Worm (Caenorhabditis elegans) whole organism, L2 larva: ENCODE data around the gene F49C5.11.

Experiments
- C34F6.9 ChIP-seq: fragments of 150-350 bp; optimal IDR thresholded peaks from 2 replicates; lab custom pipeline; 2014; ENCODE audit warnings: missing biosample characterization, missing genetic modification characterization
- Y55F3AM.14 ChIP-seq: fragments of 200-800 bp; sonication (Bioruptor generic); optimal IDR thresholded peaks from 2 replicates; lab custom pipeline; 2018; ENCODE audit warnings: mild to moderate bottlenecking, missing genetic modification characterization, missing compliant biosample characterization
- ZK546.5 ChIP-seq: sonication (generic microtip); optimal IDR thresholded peaks from 2 replicates; lab custom pipeline; 2017; ENCODE audit warnings: missing biosample characterization, missing genetic modification characterization
- alr-1 ChIP-seq: fragments of 150-350 bp; optimal IDR thresholded peaks from 2 replicates; lab custom pipeline; 2014; ENCODE audit warnings: missing biosample characterization, missing genetic modification characterization
- blmp-1 ChIP-seq: sonication (generic microtip); optimal IDR thresholded peaks from 2 replicates; lab custom pipeline; 2017; ENCODE audit warnings: missing genetic modification characterization, mild to moderate bottlenecking, missing compliant biosample characterization, antibody characterized with exemption, moderate library complexity; ENCODE audit not compliant: insufficient read depth
- ceh-16 ChIP-seq: fragments of 150-350 bp; optimal IDR thresholded peaks from 2 replicates; lab custom pipeline; 2014; ENCODE audit warnings: missing biosample characterization, missing genetic modification characterization
- crh-2 ChIP-seq: sonication (generic microtip); optimal IDR thresholded peaks from 2 replicates; lab custom pipeline; 2017; ENCODE audit warnings: missing biosample characterization, missing genetic modification characterization
- dmd-4 ChIP-seq: sonication (generic microtip); optimal IDR thresholded peaks from 2 replicates; lab custom pipeline; 2017; ENCODE audit warnings: missing biosample characterization, missing genetic modification characterization
- egl-27 ChIP-seq: sonication (generic microtip); optimal IDR thresholded peaks from 3 replicates; lab custom pipeline; 2017; ENCODE audit warnings: missing biosample characterization, missing genetic modification reagents, missing genetic modification characterization
- elt-1 ChIP-seq: fragments of 150-350 bp; optimal IDR thresholded peaks from 2 replicates; lab custom pipeline; 2014; ENCODE audit warnings: missing biosample characterization, missing genetic modification characterization
- elt-3 ChIP-seq: sonication (generic microtip); optimal IDR thresholded peaks from 2 replicates; lab custom pipeline; 2017; ENCODE audit warnings: missing biosample characterization, missing genetic modification characterization
- lin-11 ChIP-seq: fragments of 150-350 bp; sonication (generic microtip); optimal IDR thresholded peaks from 2 replicates; lab custom pipeline; 2014; ENCODE audit warnings: missing biosample characterization, missing genetic modification characterization, inconsistent platforms, mixed read lengths
- lsy-2 ChIP-seq, 2 experiments: fragments of 150-350 bp in 1 of 2; sonication (generic microtip) in 1 of 2; optimal IDR thresholded peaks; 2 replicates each; lab custom pipeline; 2014 to 2017; ENCODE audit warnings: missing biosample characterization in 2 of 2, missing genetic modification characterization in 2 of 2
- mbf-1 ChIP-seq: sonication (generic microtip); optimal IDR thresholded peaks from 2 replicates; lab custom pipeline; 2017; ENCODE audit warnings: missing biosample characterization, missing genetic modification characterization
- nhr-10 ChIP-seq: sonication (generic microtip); optimal IDR thresholded peaks from 2 replicates; lab custom pipeline; 2017; ENCODE audit warnings: missing biosample characterization, missing genetic modification characterization
- nhr-12 ChIP-seq: fragments of 150-350 bp; optimal IDR thresholded peaks from 2 replicates; lab custom pipeline; 2014; ENCODE audit warnings: missing biosample characterization, missing genetic modification characterization
- nhr-129 ChIP-seq: fragments of 150-350 bp; optimal IDR thresholded peaks from 2 replicates; lab custom pipeline; 2014; ENCODE audit warnings: missing biosample characterization, missing genetic modification characterization
- nhr-237 ChIP-seq: fragments of 150-350 bp; optimal IDR thresholded peaks from 2 replicates; lab custom pipeline; 2014; ENCODE audit warnings: missing biosample characterization, missing genetic modification characterization
- nhr-25 ChIP-seq: fragments of 150-350 bp; sonication (generic microtip); optimal IDR thresholded peaks from 3 replicates; lab custom pipeline; 2014; ENCODE audit warnings: missing biosample characterization, missing genetic modification characterization
- nhr-6 ChIP-seq: fragments of 150-350 bp; optimal IDR thresholded peaks from 2 replicates; lab custom pipeline; 2014; ENCODE audit warnings: missing biosample characterization, missing genetic modification characterization
- nhr-77 ChIP-seq: fragments of 150-350 bp; optimal IDR thresholded peaks from 2 replicates; lab custom pipeline; 2014; ENCODE audit warnings: missing biosample characterization, missing genetic modification characterization
- sem-4 ChIP-seq: fragments of 150-350 bp; optimal IDR thresholded peaks from 2 replicates; lab custom pipeline; 2014; ENCODE audit warnings: missing biosample characterization, missing genetic modification reagents, missing genetic modification characterization
- sma-3 ChIP-seq: sonication (generic microtip); optimal IDR thresholded peaks from 2 replicates; lab custom pipeline; 2016; ENCODE audit warnings: missing genetic modification reagents, missing genetic modification characterization, missing compliant biosample characterization
- sma-9 ChIP-seq, 2 experiments: fragments of 150-350 bp in 1 of 2; sonication (generic microtip) in 1 of 2; optimal IDR thresholded peaks; 2 replicates each; lab custom pipeline; 2014 to 2016; ENCODE audit warnings: missing genetic modification characterization in 2 of 2, mild to moderate bottlenecking in 1 of 2, missing biosample characterization in 1 of 2, missing compliant biosample characterization in 1 of 2, missing genetic modification reagents in 1 of 2, moderate library complexity in 1 of 2
- unc-39 ChIP-seq: fragments of 150-350 bp; optimal IDR thresholded peaks from 2 replicates; lab custom pipeline; 2014; ENCODE audit warnings: missing biosample characterization, missing genetic modification characterization
- unc-55 ChIP-seq: fragments of 150-350 bp; sonication (generic microtip); optimal IDR thresholded peaks from 3 replicates; lab custom pipeline; 2014; ENCODE audit warnings: missing biosample characterization, missing genetic modification reagents, missing genetic modification characterization
- unc-62 ChIP-seq: fragments of 150-350 bp; optimal IDR thresholded peaks from 2 replicates; lab custom pipeline; 2014; ENCODE audit warnings: missing biosample characterization, missing genetic modification reagents, missing genetic modification characterization
- zag-1 ChIP-seq: fragments of 150-350 bp; optimal IDR thresholded peaks from 2 replicates; lab custom pipeline; 2014; ENCODE audit warnings: missing biosample characterization, missing genetic modification characterization
- ztf-11 ChIP-seq: sonication (generic microtip); optimal IDR thresholded peaks from 2 replicates; lab custom pipeline; 2017; ENCODE audit warnings: missing biosample characterization, missing genetic modification characterization
- ztf-4 ChIP-seq: fragments of 150-350 bp; optimal IDR thresholded peaks from 2 replicates; lab custom pipeline; 2014; ENCODE audit warnings: missing biosample characterization, missing genetic modification characterization

Gene F49C5.11

DNA sequence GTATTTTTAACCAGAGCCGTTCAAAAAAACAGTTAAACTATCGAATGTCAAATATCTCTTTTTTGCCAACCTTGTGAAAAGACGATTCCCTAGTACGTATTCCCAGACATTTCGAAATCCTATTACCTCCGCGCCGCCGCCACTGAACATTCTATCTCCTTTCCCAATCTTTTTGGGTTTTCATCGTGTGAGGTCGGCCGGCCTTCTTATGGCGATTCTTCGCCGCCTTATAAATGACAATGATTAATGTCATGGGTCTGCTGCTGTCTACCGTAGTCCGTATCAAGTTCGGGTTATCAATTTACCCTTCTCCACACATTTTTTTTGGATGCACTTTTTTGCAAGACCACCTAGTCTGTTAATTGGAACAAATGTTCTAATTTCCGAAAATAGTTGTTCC is 6.1 kb upstream of the F49C5.11 start:
- no peak for TF ChIP-seq elt-3
- no peak for TF ChIP-seq nhr-10 (tag; lab: Kevin White, UChicago)
- no peak for TF ChIP-seq sem-4
- TF ChIP-seq unc-62: no peak
- TF ChIP-seq nhr-77 (tag; lab: Kevin White, UChicago): no peak

- no peak for TF ChIP-seq ztf-4 (tag; lab: Kevin White, UChicago)
- no peak for TF ChIP-seq nhr-10 (tag; lab: Kevin White, UChicago)
- no peak for TF ChIP-seq ztf-11 (tag; lab: Kevin White, UChicago)
- no peak for TF ChIP-seq mbf-1 (tag; lab: Kevin White, UChicago)
- no peak for TF ChIP-seq dmd-4 (tag; lab: Kevin White, UChicago)
- no peak for TF ChIP-seq Y55F3AM.14 (GFP tag; lab: Kevin White, UChicago)
- TF ChIP-seq unc-55 (GFP tag; lab: Kevin White, UChicago): no peak
- TF ChIP-seq nhr-129 (tag; lab: Kevin White, UChicago): no peak
- no peak for TF ChIP-seq C34F6.9 (tag; lab: Kevin White, UChicago)
- TF ChIP-seq elt-3: no peak
- no peak for TF ChIP-seq elt-1 (tag; lab: Kevin White, UChicago)
- TF ChIP-seq sma-3 (GFP tag; lab: Kevin White, UChicago): no peak
- no peak for TF ChIP-seq lin-11 (tag; lab: Kevin White, UChicago)
- TF ChIP-seq ZK546.5: no peak
- no peak for TF ChIP-seq zag-1 (tag; lab: Kevin White, UChicago)
- TF ChIP-seq lsy-2 (tag; optimal IDR thresholded peaks at IDR 0.05; lab: Kevin White, UChicago): no peak
Measured at ce11 chrII:12550940-12551339, 4.7 kb upstream of the F49C5.11 start.

ce11 chrII:12560210-12560609 is 4.5 kb downstream of the F49C5.11 start, which contains the start of gene F49C5.12:
TSS of gene F49C5.12 (minus strand) at chrII:12560310.
- no peak for TF ChIP-seq ceh-16 (tag; lab: Kevin White, UChicago)
- TF ChIP-seq nhr-129 (tag; lab: Kevin White, UChicago): no peak
- TF ChIP-seq unc-39 (tag; lab: Kevin White, UChicago): no peak
- TF ChIP-seq nhr-237: no peak
- no peak for TF ChIP-seq sma-9 (GFP tag; optimal IDR thresholded peaks at IDR 0.05; lab: Kevin White, UChicago)
- no peak for TF ChIP-seq sma-9 (tag; optimal IDR thresholded peaks at IDR 0.05; lab: Kevin White, UChicago)
- no peak for TF ChIP-seq dmd-4 (tag; lab: Kevin White, UChicago)
- no peak for TF ChIP-seq blmp-1 (tag; lab: Kevin White, UChicago)
- no peak for TF ChIP-seq sma-3 (GFP tag; lab: Kevin White, UChicago)
- no peak for TF ChIP-seq nhr-25 (tag; lab: Kevin White, UChicago)
- no peak for TF ChIP-seq ztf-4 (tag; lab: Kevin White, UChicago)
- no peak for TF ChIP-seq elt-1 (tag; lab: Kevin White, UChicago)
- TF ChIP-seq unc-62: no peak
- TF ChIP-seq nhr-12 (tag; lab: Kevin White, UChicago): no peak

ce11 chrII:12565851-12566250 is 10.2 kb downstream of the F49C5.11 start, which contains the start of gene F49C5.7:
TSS of gene F49C5.7 (plus strand) at chrII:12566151.
- no peak for TF ChIP-seq unc-55 (GFP tag; lab: Kevin White, UChicago)
- no peak for TF ChIP-seq unc-39 (tag; lab: Kevin White, UChicago)

- no peak for TF ChIP-seq zag-1 (tag; lab: Kevin White, UChicago)
- no peak for TF ChIP-seq ztf-11 (tag; lab: Kevin White, UChicago)
- no peak for TF ChIP-seq nhr-10 (tag; lab: Kevin White, UChicago)
- TF ChIP-seq elt-3: no peak
- no peak for TF ChIP-seq sma-9 (GFP tag; optimal IDR thresholded peaks at IDR 0.05; lab: Kevin White, UChicago)
- TF ChIP-seq sma-9 (tag; optimal IDR thresholded peaks at IDR 0.05; lab: Kevin White, UChicago): no peak
- no peak for TF ChIP-seq alr-1 (tag; lab: Kevin White, UChicago)
- TF ChIP-seq C34F6.9 (tag; lab: Kevin White, UChicago): no peak
- TF ChIP-seq lin-11 (tag; lab: Kevin White, UChicago): no peak
- no peak for TF ChIP-seq nhr-6 (tag; lab: Kevin White, UChicago)
- TF ChIP-seq crh-2 (tag; lab: Kevin White, UChicago): no peak
- TF ChIP-seq blmp-1 (tag; lab: Kevin White, UChicago): no peak
- TF ChIP-seq mbf-1 (tag; lab: Kevin White, UChicago): no peak
- TF ChIP-seq egl-27 (tag; lab: Kevin White, UChicago): no peak
- TF ChIP-seq elt-1 (tag; lab: Kevin White, UChicago): no peak
- TF ChIP-seq nhr-129 (tag; lab: Kevin White, UChicago): no peak
Measured at ce11 chrII:12570523-12570922, 14.8 kb downstream of the F49C5.11 start, which contains the start of gene Y38E10A.1. TSS of gene Y38E10A.1 (minus strand) at chrII:12570623.
